Fruit fly (Drosophila melanogaster): ENCODE results near the gene CG14573.

DNA sequence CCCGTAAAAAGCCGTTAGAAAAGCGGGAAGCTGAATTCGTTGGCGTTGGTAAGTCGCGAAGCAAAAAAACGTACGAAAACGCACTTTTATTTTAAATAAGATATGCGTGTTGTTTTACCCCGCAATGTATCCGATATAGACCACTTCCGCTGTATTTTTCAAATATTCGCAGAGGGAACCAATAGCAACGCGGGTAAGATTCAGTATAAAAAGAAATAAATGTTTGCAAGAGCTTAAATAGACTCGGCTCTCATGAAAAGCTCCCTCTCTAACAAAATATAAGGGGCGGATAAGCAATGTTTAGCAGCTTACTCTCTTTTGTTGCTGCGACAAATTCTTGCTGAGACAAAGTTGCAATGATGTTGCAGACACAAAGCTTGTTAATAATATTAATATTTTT, 36.4 kb downstream of the CG14573 start, which contains the start of gene Syn1:
- TF ChIP-seq kay (GFP tag; optimal IDR thresholded peaks at IDR 0.05) (no peak), lola (GFP tag; optimal IDR thresholded peaks at IDR 0.05) (no peak), nmo (GFP tag; optimal IDR thresholded peaks at IDR 0.05) (no peak), lov (optimal IDR thresholded peaks at IDR 0.05) (no peak), lov (GFP tag; IDR thresholded peaks at IDR 0.05) (no peak), rib (GFP tag; IDR thresholded peaks at IDR 0.05) (no peak), Dfd (GFP tag; optimal IDR thresholded peaks at IDR 0.05) (no peak)
